Fruit fly (Drosophila melanogaster) whole organism, embryonic: ENCODE measurements around the gene Ctr1A.

ENCODE experiments used
- Atf6 ChIP-seq: fragments of 200-800 bp; sonication (Bioruptor generic); IDR thresholded peaks from 2 replicates; pipeline ENCODE4 v1.3.6; 2022; ENCODE audit warnings: missing biosample characterization, missing genetic modification characterization
- Bteb2 ChIP-seq: fragments of 200-800 bp; sonication (Bioruptor generic); optimal IDR thresholded peaks from 2 replicates; lab custom pipeline; 2016; ENCODE audit warnings: missing biosample characterization, missing genetic modification characterization
- CG10274 ChIP-seq: fragments of 200-800 bp; sonication (Bioruptor generic); optimal IDR thresholded peaks from 3 replicates; lab custom pipeline; 2017; ENCODE audit warnings: missing biosample characterization, mild to moderate bottlenecking, missing genetic modification characterization
- CG10321 ChIP-seq: fragments of 200-800 bp; sonication (Bioruptor generic); IDR thresholded peaks from 2 replicates; pipeline ENCODE4 v1.3.6; 2022; ENCODE audit warnings: missing biosample characterization, missing genetic modification characterization
- CG10565 ChIP-seq: fragments of 200-800 bp; sonication (Bioruptor generic); optimal IDR thresholded peaks from 3 replicates; lab custom pipeline; 2016; ENCODE audit warnings: missing biosample characterization, mild to moderate bottlenecking, missing genetic modification characterization
- CG11456 ChIP-seq: fragments of 200-800 bp; sonication (Bioruptor generic); IDR thresholded peaks from 3 replicates; pipeline ENCODE4 v1.3.6; 2022; ENCODE audit warnings: missing biosample characterization, missing genetic modification characterization
- CG11695 ChIP-seq: fragments of 200-800 bp; sonication (Bioruptor generic); IDR thresholded peaks from 3 replicates; pipeline ENCODE4 v1.3.6; 2022; ENCODE audit warnings: missing biosample characterization, missing genetic modification characterization
- CG12659 ChIP-seq: fragments of 200-800 bp; sonication (Bioruptor generic); optimal IDR thresholded peaks from 3 replicates; lab custom pipeline; 2017; ENCODE audit warnings: mild to moderate bottlenecking, missing biosample characterization, missing genetic modification reagents, missing genetic modification characterization
- CG1647 ChIP-seq: fragments of 200-800 bp; sonication (Bioruptor generic); optimal IDR thresholded peaks from 3 replicates; lab custom pipeline; 2016; ENCODE audit warnings: missing biosample characterization, missing genetic modification characterization
- CG16815 ChIP-seq: fragments of 200-800 bp; sonication (Bioruptor generic); optimal IDR thresholded peaks from 3 replicates; lab custom pipeline; 2017; ENCODE audit warnings: missing biosample characterization, mild to moderate bottlenecking, missing genetic modification characterization
- CG16863 ChIP-seq: fragments of 200-800 bp; sonication (Bioruptor generic); optimal IDR thresholded peaks from 3 replicates; lab custom pipeline; 2016; ENCODE audit warnings: missing biosample characterization, missing genetic modification characterization
- CG18476 ChIP-seq: fragments of 200-800 bp; sonication (Bioruptor generic); optimal IDR thresholded peaks from 2 replicates; lab custom pipeline; 2016; ENCODE audit warnings: missing biosample characterization, mild to moderate bottlenecking, missing genetic modification characterization
- CG2116 ChIP-seq: fragments of 200-800 bp; sonication (Bioruptor generic); optimal IDR thresholded peaks from 3 replicates; lab custom pipeline; 2018; ENCODE audit warnings: missing biosample characterization, mild to moderate bottlenecking, missing genetic modification characterization
- CG2202 ChIP-seq: fragments of 200-800 bp; sonication (Bioruptor generic); optimal IDR thresholded peaks from 2 replicates; lab custom pipeline; 2018; ENCODE audit warnings: missing biosample characterization, mild to moderate bottlenecking, missing genetic modification characterization
- CG2678 ChIP-seq: fragments of 200-800 bp; sonication (Bioruptor generic); optimal IDR thresholded peaks from 3 replicates; lab custom pipeline; 2019; ENCODE audit warnings: missing biosample characterization, mild to moderate bottlenecking, missing genetic modification characterization, moderate library complexity
- CG2889 ChIP-seq: fragments of 200-800 bp; sonication (Bioruptor generic); IDR thresholded peaks from 3 replicates; pipeline ENCODE4 v1.3.6; 2022; ENCODE audit warnings: missing biosample characterization, missing genetic modification characterization
- CG33213 ChIP-seq: fragments of 200-800 bp; sonication (Bioruptor generic); optimal IDR thresholded peaks from 3 replicates; lab custom pipeline; 2016; ENCODE audit warnings: missing biosample characterization, missing genetic modification characterization
- CG34422 ChIP-seq: fragments of 200-800 bp; sonication (Bioruptor generic); IDR thresholded peaks from 3 replicates; pipeline ENCODE4 v1.3.6; 2022; ENCODE audit warnings: missing biosample characterization, missing genetic modification characterization
- CG3726 ChIP-seq: fragments of 200-800 bp; sonication (Bioruptor generic); IDR thresholded peaks from 3 replicates; pipeline ENCODE4, ENCODE4 v1.3.6; 2022; ENCODE audit warnings: missing biosample characterization, missing genetic modification characterization
- CG6683 ChIP-seq: fragments of 200-800 bp; sonication (Bioruptor generic); optimal IDR thresholded peaks from 2 replicates; lab custom pipeline; 2017; ENCODE audit warnings: missing biosample characterization, mild to moderate bottlenecking, missing genetic modification characterization, missing genetic modification reagents
- CG6765 ChIP-seq: fragments of 200-800 bp; sonication (Bioruptor generic); optimal IDR thresholded peaks from 3 replicates; lab custom pipeline; 2017; ENCODE audit warnings: missing biosample characterization, mild to moderate bottlenecking, missing genetic modification characterization
- CG8281 ChIP-seq: fragments of 200-800 bp; sonication (Bioruptor generic); optimal IDR thresholded peaks from 2 replicates; lab custom pipeline; 2018; ENCODE audit warnings: missing biosample characterization, mild to moderate bottlenecking, missing genetic modification characterization, moderate library complexity
- CG8388 ChIP-seq: fragments of 200-800 bp; sonication (Bioruptor generic); optimal IDR thresholded peaks from 2 replicates; lab custom pipeline; 2019; ENCODE audit warnings: missing biosample characterization, mild to moderate bottlenecking, missing genetic modification characterization, moderate library complexity
- CG9727 ChIP-seq: fragments of 200-800 bp; sonication (Bioruptor generic); optimal IDR thresholded peaks from 3 replicates; lab custom pipeline; 2017; ENCODE audit warnings: missing biosample characterization, mild to moderate bottlenecking, missing genetic modification characterization
- Chrac-16 ChIP-seq: fragments of 200-800 bp; sonication (Bioruptor generic); optimal IDR thresholded peaks from 3 replicates; lab custom pipeline; 2016; ENCODE audit warnings: missing biosample characterization, missing genetic modification characterization
- Dad ChIP-seq: fragments of 200-800 bp; sonication (Bioruptor generic); optimal IDR thresholded peaks from 3 replicates; lab custom pipeline; 2016; ENCODE audit warnings: missing biosample characterization, missing genetic modification characterization
- Dref ChIP-seq: fragments of 200-800 bp; sonication (Bioruptor generic); IDR thresholded peaks from 2 replicates; pipeline ENCODE4 v1.3.6; 2022; ENCODE audit warnings: missing biosample characterization, missing genetic modification characterization
- Drgx ChIP-seq: fragments of 200-800 bp; sonication (Bioruptor generic); IDR thresholded peaks from 2 replicates; pipeline ENCODE4 v1.3.6; 2022; ENCODE audit warnings: missing biosample characterization, missing genetic modification characterization
- Nf-YB ChIP-seq: fragments of 200-800 bp; sonication (Bioruptor generic); optimal IDR thresholded peaks from 3 replicates; lab custom pipeline; 2019; ENCODE audit warnings: missing biosample characterization, mild to moderate bottlenecking, missing genetic modification characterization, moderate library complexity
- Poxn ChIP-seq: fragments of 200-800 bp; sonication (Bioruptor generic); IDR thresholded peaks from 2 replicates; pipeline ENCODE4 v1.3.6; 2022; ENCODE audit warnings: missing biosample characterization, missing genetic modification characterization
- Six4 ChIP-seq: fragments of 200-800 bp; sonication (Bioruptor generic); optimal IDR thresholded peaks from 2 replicates; lab custom pipeline; 2016; ENCODE audit warnings: missing biosample characterization, missing genetic modification characterization
- Tbp ChIP-seq: fragments of >200 bp; optimal IDR thresholded peaks from 2 replicates; lab custom pipeline; 2018; ENCODE audit warnings: missing biosample characterization, missing genetic modification characterization
- Xbp1 ChIP-seq: fragments of 200-800 bp; sonication (Bioruptor generic); optimal IDR thresholded peaks from 3 replicates; lab custom pipeline; 2016; ENCODE audit warnings: missing biosample characterization, mild to moderate bottlenecking, missing genetic modification characterization
- ato ChIP-seq: fragments of 200-800 bp; sonication (Bioruptor generic); IDR thresholded peaks from 2 replicates; pipeline ENCODE4 v1.3.6; 2022; ENCODE audit warnings: missing biosample characterization, missing genetic modification characterization; ENCODE audit not compliant: partially characterized antibody
- ci ChIP-seq: fragments of 200-800 bp; sonication (Bioruptor generic); IDR thresholded peaks from 3 replicates; pipeline ENCODE4 v1.3.6; 2022; ENCODE audit warnings: missing biosample characterization, missing genetic modification characterization
- corto ChIP-seq: fragments of 200-800 bp; sonication (Bioruptor generic); optimal IDR thresholded peaks from 2 replicates; lab custom pipeline; 2016; ENCODE audit warnings: missing biosample characterization, mild to moderate bottlenecking, missing genetic modification characterization, moderate library complexity
- crol ChIP-seq: fragments of 200-800 bp; sonication (Bioruptor generic); IDR thresholded peaks from 2 replicates; pipeline ENCODE4 v1.3.6; 2022; ENCODE audit warnings: missing biosample characterization, missing genetic modification characterization
- dysf ChIP-seq: fragments of 200-800 bp; sonication (Bioruptor generic); IDR thresholded peaks from 3 replicates; pipeline ENCODE4 v1.3.6; 2022; ENCODE audit warnings: missing biosample characterization, missing genetic modification characterization
- gfzf ChIP-seq: fragments of 200-800 bp; sonication (Bioruptor generic); optimal IDR thresholded peaks from 2 replicates; lab custom pipeline; 2016; ENCODE audit warnings: missing biosample characterization, mild to moderate bottlenecking, missing genetic modification characterization, moderate library complexity
- grn ChIP-seq: fragments of 200-800 bp; sonication (Bioruptor generic); optimal IDR thresholded peaks from 3 replicates; lab custom pipeline; 2017; ENCODE audit warnings: missing biosample characterization, missing genetic modification characterization
- jing ChIP-seq: fragments of 200-800 bp; sonication (Bioruptor generic); optimal IDR thresholded peaks from 2 replicates; lab custom pipeline; 2018; ENCODE audit warnings: missing biosample characterization, mild to moderate bottlenecking, missing genetic modification characterization
- kah ChIP-seq: fragments of 200-800 bp; sonication (Bioruptor generic); optimal IDR thresholded peaks from 2 replicates; lab custom pipeline; 2018; ENCODE audit warnings: missing biosample characterization, mild to moderate bottlenecking, missing genetic modification characterization
- lov ChIP-seq, 2 experiments: fragments of 200-800 bp in 1 of 2; fragments of >200 bp in 1 of 2; sonication (Bioruptor generic) in 1 of 2; IDR thresholded peaks in 1 of 2; optimal IDR thresholded peaks in 1 of 2; 2 replicates in 1 of 2; 3 replicates in 1 of 2; pipeline versions ENCODE4 v1.3.6 to Lab custom; 2017 to 2022; ENCODE audit warnings: missing biosample characterization in 1 of 2, missing genetic modification characterization in 1 of 2
- oc ChIP-seq: fragments of 200-800 bp; sonication (Bioruptor generic); optimal IDR thresholded peaks from 2 replicates; lab custom pipeline; 2018; ENCODE audit warnings: missing biosample characterization, mild to moderate bottlenecking, missing genetic modification characterization, moderate library complexity
- pho ChIP-seq: fragments of 200-800 bp; sonication (Bioruptor generic); optimal IDR thresholded peaks from 2 replicates; lab custom pipeline; 2016; ENCODE audit warnings: missing biosample characterization, missing genetic modification characterization
- prd ChIP-seq, 3 experiments: fragments of >200 bp in 2 of 3; fragments of 200-800 bp in 1 of 3; sonication (Bioruptor generic) in 1 of 3; optimal IDR thresholded peaks in 2 of 3; IDR thresholded peaks in 1 of 3; 2 replicates in 2 of 3; 3 replicates in 1 of 3; pipeline versions ENCODE4 v1.3.6 to Lab custom; 2017 to 2022; ENCODE audit warnings: missing biosample characterization in 1 of 3, missing genetic modification characterization in 1 of 3
- pum ChIP-seq: fragments of 200-800 bp; sonication (Bioruptor generic); optimal IDR thresholded peaks from 2 replicates; lab custom pipeline; 2016; ENCODE audit warnings: missing biosample characterization, missing genetic modification characterization
- salm ChIP-seq: fragments of 200-800 bp; sonication (Bioruptor generic); optimal IDR thresholded peaks from 2 replicates; lab custom pipeline; 2018; ENCODE audit warnings: missing biosample characterization, mild to moderate bottlenecking, missing genetic modification characterization
- sens ChIP-seq: fragments of 200-800 bp; sonication (Bioruptor generic); peaks from one replicate; lab custom pipeline; 2016; ENCODE audit warnings: missing biosample characterization, missing genetic modification characterization

Gene Ctr1A

dm6 chrX:6624006-6624745, 37.3 kb upstream of the Ctr1A start (continued):
- TF ChIP-seq Xbp1 (GFP tag; lab: Kevin White, UChicago) = peak; percentile 10
- TF ChIP-seq CG16815 (GFP tag; lab: Kevin White, UChicago) = peak; percentile 4
- TF ChIP-seq Nf-YB (GFP tag; lab: Kevin White, UChicago) = no peak
- TF ChIP-seq CG10274 = no peak
- 0 out of 3 replicates have a peak, but pooled peaks have one; percentile 47 for TF ChIP-seq ci (GFP tag; lab: Robert Waterston, UW)
- TF ChIP-seq CG34422 (GFP tag; lab: Robert Waterston, UW) = 0 out of 3 replicates have a peak, but pooled peaks have one; percentile 28
- TF ChIP-seq CG2889 = no peak
- no peak for TF ChIP-seq kah
- no peak for TF ChIP-seq prd (optimal IDR thresholded peaks at IDR 0.05; lab: Kevin White, UChicago)
- peak; percentile 62 for TF ChIP-seq prd (GFP tag; IDR thresholded peaks at IDR 0.05; lab: Robert Waterston, UW)
- no peak for TF ChIP-seq CG2116 (GFP tag; lab: Kevin White, UChicago)
- TF ChIP-seq CG9727 (GFP tag; lab: Kevin White, UChicago) = peak; percentile 18
- no peak for TF ChIP-seq CG3726
- TF ChIP-seq corto (GFP tag; lab: Kevin White, UChicago) = peak; percentile 67
- no peak for TF ChIP-seq ato (GFP tag; lab: Robert Waterston, UW)
- no peak for TF ChIP-seq CG10565 (GFP tag; lab: Kevin White, UChicago)
- TF ChIP-seq crol (GFP tag; lab: Robert Waterston, UW) = 0 out of 2 replicates have a peak, but pooled peaks have one; percentile 9
- peak; percentile 30 for TF ChIP-seq CG8388 (GFP tag; lab: Kevin White, UChicago)
- no peak for TF ChIP-seq CG6765 (GFP tag; lab: Kevin White, UChicago)
- TF ChIP-seq CG10321 (GFP tag; lab: Robert Waterston, UW) = no peak
- peak; percentile 71 for TF ChIP-seq sens
- no peak for TF ChIP-seq CG33213 (GFP tag; lab: Kevin White, UChicago)
- no peak for TF ChIP-seq CG2202 (tag; lab: Kevin White, UChicago)
- TF ChIP-seq gfzf (GFP tag; lab: Kevin White, UChicago) = no peak
- peak; percentile 46; the same call in 1 of the 2 replicates for TF ChIP-seq Drgx (GFP tag; lab: Robert Waterston, UW)
- TF ChIP-seq pho (GFP tag; lab: Kevin White, UChicago) = no peak
- no peak for TF ChIP-seq Atf6 (GFP tag; lab: Robert Waterston, UW)
- TF ChIP-seq Bteb2 (GFP tag; lab: Kevin White, UChicago) = no peak
- no peak for TF ChIP-seq CG11456 (GFP tag; lab: Robert Waterston, UW)
- no peak for TF ChIP-seq Tbp (GFP tag; lab: Kevin White, UChicago)
- peak; percentile 31; the same call in 1 of the 3 replicates for TF ChIP-seq CG11695 (GFP tag; lab: Robert Waterston, UW)
- no peak for TF ChIP-seq grn (GFP tag; lab: Kevin White, UChicago)
- no peak for TF ChIP-seq pum (GFP tag; lab: Kevin White, UChicago)
- no peak for TF ChIP-seq jing
- 0 out of 3 replicates have a peak, but pooled peaks have one; percentile 51 for TF ChIP-seq dysf
- no peak for TF ChIP-seq CG8281 (tag; lab: Kevin White, UChicago)
- TF ChIP-seq lov (optimal IDR thresholded peaks at IDR 0.05; lab: Kevin White, UChicago) = no peak
- no peak for TF ChIP-seq lov (GFP tag; IDR thresholded peaks at IDR 0.05; lab: Robert Waterston, UW)
- peak; percentile 84 for TF ChIP-seq oc
- TF ChIP-seq CG6683 = no peak
- TF ChIP-seq Dref (GFP tag; lab: Robert Waterston, UW) = no peak
- TF ChIP-seq Chrac-16 (GFP tag; lab: Kevin White, UChicago) = peak; percentile 31
- TF ChIP-seq Dad (GFP tag; lab: Kevin White, UChicago) = no peak
- no peak for TF ChIP-seq Poxn (GFP tag; lab: Robert Waterston, UW)
- no peak for TF ChIP-seq CG1647 (GFP tag; lab: Kevin White, UChicago)
- TF ChIP-seq CG18476 (GFP tag; lab: Kevin White, UChicago) = no peak
- TF ChIP-seq CG2678 (tag; lab: Kevin White, UChicago) = peak; percentile 48
- no peak for TF ChIP-seq salm (tag; lab: Kevin White, UChicago)
- TF ChIP-seq CG12659 (GFP tag; lab: Kevin White, UChicago) = no peak
- peak; percentile 13 for TF ChIP-seq Six4 (GFP tag; lab: Kevin White, UChicago)
- TF ChIP-seq CG16863 (GFP tag; lab: Kevin White, UChicago) = no peak
